Fruit fly (Drosophila melanogaster) whole organism, larva: ENCODE data around the gene CG5521.

Source experiments
- noc ChIP-seq: fragments of 200-800 bp; sonication (Bioruptor generic); optimal IDR thresholded peaks from 3 replicates; lab custom pipeline; 2019; ENCODE audit warnings: missing biosample characterization, mild to moderate bottlenecking, missing genetic modification characterization, moderate library complexity

CG5521 gene

DNA sequence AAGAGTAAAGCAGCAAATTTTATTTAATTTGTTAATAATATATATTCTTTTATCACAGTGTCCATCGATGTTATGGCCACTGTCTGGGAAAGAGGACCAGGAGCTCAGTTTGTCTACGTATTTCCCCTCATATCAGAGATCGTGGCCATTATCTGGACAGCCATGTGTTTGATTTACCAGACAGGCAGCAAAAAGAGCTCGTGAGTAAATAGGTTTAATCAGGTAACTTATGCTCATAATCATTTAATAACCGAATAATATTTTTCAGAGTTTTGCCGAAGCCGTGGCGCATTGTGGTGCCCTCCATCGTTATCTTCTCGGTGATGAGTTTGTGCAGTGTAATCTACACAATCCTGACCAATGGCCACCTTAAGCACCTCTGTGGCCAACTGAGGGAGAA, 17.7 kb downstream of the CG5521 start:
- TF ChIP-seq noc = peak; percentile 64

DNA sequence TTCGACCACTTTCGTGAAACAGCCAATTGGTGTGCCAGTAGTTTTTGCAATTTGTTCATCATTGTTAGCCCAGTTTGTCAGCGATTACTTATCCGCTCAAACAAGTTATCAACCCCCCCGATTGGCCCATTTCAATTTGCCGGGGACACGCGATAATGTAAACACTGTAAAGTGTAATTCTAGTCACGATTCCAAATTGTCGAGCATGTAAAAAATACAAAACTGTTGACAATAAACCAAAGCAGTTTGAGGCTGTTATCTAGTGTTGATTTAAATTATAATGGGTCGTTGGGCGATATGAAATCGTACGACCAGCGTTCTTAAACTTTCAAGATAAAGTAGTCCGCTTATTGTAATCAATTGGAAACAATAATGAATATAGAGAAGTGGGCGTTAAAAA, 20.7 kb downstream of the CG5521 start:
- TF ChIP-seq noc = no peak

DNA sequence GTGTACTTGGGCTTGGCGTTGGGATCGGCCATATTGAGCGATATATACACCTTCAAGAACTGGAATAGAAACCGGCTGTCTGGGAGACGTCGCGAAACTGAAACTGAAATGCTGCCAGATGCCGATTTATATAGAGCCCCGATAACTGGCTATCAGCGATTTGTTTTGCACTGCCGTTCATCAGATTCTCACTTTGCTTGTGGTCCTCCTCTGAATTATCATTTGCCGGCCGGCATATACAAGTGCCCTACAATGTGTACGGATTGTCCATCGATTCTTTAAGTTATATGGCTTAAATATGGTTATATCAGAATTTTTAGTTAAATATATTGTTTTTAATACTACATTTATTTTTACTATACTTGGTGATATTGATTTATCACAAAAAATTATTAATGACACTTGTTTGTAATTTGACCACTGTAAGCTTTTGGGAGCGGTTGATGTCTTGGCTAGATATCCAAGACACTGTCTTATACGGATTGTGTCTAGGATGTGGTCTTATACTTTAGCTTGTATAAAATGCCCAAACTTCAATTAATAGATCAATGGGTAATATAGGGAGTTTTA, 21.8 kb downstream of the CG5521 start, which contains the start of gene CG31075:
Gene CG31075, minus strand, starts transcription at position 106 of the 570 bp plus-strand sequence.
- peak; percentile 85 for TF ChIP-seq noc

DNA sequence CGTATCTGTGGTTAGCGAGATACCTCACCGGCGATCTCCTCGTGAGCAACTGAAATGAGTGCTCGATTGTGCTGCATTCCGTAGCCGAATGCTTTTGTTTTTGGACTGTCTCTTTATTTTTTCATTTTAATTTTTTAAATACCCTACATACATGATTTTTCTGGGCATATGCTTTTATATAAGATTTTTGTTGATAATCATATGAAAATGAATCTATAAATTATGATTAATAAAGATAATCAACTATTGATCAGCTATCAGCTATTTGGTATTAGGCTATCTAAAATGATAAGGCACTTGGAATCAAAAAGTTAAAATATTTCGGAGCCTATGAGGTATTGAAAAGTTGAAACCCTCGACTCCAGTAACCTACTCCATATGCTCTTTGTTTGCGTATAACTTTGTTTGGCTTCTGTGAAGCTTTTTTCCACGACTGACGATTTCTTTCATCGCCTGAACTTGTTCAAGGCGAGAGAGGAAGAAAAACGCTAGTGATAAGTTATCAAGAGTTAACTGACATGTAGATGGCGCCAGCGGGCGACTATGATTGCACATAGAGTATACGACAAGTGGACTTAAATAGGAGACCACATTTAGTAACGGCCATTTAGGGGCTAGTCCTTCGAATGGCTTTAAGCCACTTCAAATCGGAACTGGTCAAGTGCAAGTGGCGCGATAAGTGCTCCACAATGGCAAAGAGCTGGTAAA, 23.2 kb downstream of the CG5521 start, which contains the start of gene CG31076:
Gene CG31076, minus strand, starts transcription at position 51 of the 708 bp plus-strand sequence.
- TF ChIP-seq noc = peak; percentile 76

DNA sequence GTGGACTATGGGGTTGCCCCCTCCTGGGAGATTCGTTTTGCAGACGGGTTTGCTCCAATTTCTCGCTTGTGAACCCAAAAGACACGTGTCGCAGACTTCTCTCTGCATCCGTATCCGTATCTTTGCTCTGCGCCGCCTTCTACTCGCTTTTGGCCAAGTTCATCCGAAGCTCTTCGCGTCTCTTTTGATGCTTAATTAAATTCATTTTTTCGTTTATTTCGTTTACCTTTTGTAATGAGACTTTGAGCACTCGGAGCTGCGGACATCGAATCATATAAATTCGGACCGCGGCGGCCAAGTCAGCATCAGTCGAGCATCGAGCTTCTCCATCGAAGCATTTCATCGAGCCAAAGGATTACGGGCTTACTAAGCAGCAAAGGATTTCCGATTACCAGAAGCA, 27.8 kb downstream of the CG5521 start, which contains the start of gene TwdlC:
Gene TwdlC, plus strand, starts transcription at position 301 of the 400 bp plus-strand sequence.
- TF ChIP-seq noc = no peak

DNA sequence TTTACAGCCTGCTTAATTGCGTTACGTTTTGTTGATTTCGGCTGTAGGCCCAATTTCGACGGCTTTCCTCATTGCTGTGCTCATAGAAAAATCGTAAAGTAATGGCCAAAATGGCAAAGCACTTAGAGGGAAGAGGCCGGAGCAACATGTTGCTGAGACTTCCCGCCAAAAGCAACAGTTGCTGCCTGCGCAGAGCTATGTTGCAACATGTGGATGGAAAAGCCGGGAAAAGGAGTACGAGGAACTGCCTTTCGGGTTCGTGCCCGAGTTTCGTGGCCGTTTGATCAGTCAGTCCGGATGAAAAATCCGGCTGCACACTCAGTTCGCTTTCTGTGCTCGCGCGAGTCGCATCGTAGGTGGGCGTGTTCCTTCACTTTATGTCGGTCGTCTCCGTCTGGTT, 29.9 kb downstream of the CG5521 start, which contains the start of gene RYa-R:
Gene RYa-R, plus strand, starts transcription at position 339 of the 400 bp plus-strand sequence.
- no peak for TF ChIP-seq noc

DNA sequence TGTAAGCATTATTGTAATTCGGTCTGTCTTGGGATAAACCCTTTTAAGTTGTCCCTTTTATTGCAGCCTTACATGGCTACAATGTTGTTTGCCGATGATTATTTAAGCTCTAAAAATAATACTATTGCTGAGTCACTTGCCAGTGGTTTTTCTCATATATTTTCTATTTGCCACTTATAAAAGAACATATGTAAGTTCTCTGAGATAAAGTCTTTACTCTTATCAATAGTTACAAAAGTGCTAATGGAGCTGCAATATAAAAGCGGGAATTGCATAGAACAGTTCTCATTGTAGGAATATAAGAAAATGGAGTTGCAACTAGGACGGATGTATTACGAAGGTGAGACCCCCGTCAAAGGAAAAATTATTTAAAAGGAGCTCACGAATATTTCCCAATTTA, 32.7 kb downstream of the CG5521 start, which contains the start of gene CG31077:
Gene CG31077, plus strand, starts transcription at position 301 of the 400 bp plus-strand sequence.
- TF ChIP-seq noc = no peak

DNA sequence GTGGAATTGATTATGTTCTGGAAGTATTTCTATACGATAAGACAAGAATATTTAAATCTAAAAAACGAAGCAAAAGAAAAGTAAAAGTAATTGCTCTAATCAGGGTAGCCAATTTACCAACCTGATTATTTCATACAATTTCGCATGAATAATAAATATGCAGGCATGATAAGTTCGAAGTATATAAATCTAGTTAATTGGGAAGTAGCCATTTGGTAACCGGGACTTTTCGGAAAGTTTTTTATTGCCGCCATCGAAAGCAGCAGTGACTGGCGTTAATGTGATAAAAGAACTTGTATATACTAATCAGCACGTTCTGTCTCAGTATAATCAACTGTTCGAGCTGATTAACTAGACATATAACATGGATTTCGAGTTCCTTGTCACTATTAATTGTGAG, 36.1 kb downstream of the CG5521 start:
- TF ChIP-seq noc = peak; percentile 90

DNA sequence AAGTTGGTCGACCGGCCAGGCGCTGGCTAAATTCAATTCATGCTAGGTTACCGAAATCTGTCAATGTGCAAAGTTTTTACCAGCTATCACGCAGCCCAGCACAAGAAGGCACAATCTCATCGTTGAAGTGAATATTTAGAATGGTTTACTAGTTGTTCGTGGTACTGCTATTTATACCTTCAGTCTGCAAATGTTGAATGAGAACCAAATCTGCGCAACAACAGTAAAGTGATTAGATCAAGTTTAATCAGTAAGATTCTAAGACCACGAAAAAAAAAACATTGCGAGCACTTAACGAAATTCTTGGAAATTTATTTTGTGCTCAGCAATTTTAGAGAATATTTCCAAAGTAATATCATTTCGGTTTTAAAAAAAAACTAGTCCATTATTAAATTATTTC, 38.6 kb downstream of the CG5521 start, which contains the start of gene CG6296:
Gene CG6296, minus strand, starts transcription at position 132 of the 400 bp plus-strand sequence.
- no peak for TF ChIP-seq noc

DNA sequence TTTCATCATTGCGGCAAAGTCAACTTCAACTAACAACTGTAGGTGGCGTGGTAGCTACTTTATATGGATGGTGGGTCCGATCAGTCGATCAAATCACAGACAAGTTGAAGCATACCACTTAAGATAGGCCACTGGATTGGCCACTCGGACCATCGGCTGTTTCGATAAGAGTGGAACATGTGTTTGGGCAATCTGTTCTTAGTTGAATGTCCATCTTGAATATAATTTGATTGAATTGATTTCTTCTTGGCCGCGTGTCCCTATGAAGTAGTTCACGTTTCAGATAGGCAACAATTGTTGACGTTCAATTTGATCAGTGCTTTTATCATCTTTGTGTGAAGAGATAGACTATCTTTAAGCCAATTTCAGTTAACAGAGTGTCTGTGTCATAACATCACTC, 40.3 kb downstream of the CG5521 start, which contains the start of gene CG6295:
Gene CG6295, minus strand, starts transcription at position 34 of the 400 bp plus-strand sequence.
- no peak for TF ChIP-seq noc

DNA sequence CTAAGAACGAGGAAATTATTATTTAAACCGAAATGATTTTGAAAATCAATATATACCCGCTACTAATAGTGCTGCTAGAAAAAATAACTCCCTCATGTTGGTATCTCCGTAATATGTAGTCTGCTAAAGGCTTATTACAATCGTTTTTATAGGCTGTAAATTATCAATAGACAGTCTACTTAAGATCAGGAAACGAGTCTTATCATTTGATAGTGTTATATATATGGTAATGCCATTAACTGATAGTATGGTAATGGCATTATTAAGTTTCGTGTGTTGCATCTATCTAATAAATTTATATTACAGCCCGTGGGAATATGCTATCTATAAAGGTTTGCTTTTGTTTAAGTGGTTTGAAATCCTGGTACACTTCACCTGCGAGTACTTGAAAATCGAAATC, 51.5 kb downstream of the CG5521 start, which contains the start of gene CG17192:
Gene CG17192, minus strand, starts transcription at position 101 of the 400 bp plus-strand sequence.
- no peak for TF ChIP-seq noc

DNA sequence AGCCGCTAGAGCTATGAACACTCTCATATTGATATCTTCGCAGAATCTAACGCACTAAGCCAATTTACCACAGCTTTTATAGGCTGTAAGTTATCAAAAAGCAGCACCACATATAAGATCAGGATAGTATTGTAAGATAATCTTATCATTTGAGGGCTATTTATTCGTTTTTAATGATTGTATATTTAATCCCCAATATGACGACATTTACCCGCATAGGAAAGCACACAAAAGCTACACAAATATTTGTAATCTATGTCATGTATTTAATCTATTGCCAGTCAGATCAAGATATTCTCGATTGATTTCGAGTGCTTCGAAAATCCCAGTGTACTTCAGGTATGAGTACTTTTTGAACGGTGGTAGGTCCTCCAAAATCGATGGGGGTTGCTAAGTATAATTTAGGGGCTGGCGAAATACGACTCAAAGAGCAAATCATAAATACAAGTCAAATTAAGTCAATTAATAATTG, 53.0 kb downstream of the CG5521 start, which contains the start of gene CG17191:
Gene CG17191, minus strand, starts transcription at position 51 of the 472 bp plus-strand sequence.
- TF ChIP-seq noc = peak; percentile 72

DNA sequence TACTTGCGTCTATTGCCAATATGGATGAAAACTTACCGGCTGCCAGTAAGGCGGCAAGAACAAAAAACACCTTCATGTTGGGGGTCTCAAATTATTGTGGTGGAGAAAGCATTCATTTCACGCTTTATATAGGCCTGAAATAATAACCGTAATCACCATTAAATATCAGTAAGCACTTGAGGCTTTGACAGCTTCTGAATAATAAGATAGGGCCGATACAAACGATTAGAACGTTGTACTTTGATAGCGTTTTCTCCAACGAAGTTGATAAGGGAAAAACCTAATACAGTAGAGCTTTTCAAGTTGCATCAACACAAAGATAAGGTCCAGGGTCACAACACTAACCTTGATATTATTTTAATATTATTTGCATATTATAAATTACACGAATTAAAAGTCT, 54.5 kb downstream of the CG5521 start, which contains the start of gene CG6283:
Gene CG6283, minus strand, starts transcription at position 101 of the 400 bp plus-strand sequence.
- TF ChIP-seq noc = no peak

DNA sequence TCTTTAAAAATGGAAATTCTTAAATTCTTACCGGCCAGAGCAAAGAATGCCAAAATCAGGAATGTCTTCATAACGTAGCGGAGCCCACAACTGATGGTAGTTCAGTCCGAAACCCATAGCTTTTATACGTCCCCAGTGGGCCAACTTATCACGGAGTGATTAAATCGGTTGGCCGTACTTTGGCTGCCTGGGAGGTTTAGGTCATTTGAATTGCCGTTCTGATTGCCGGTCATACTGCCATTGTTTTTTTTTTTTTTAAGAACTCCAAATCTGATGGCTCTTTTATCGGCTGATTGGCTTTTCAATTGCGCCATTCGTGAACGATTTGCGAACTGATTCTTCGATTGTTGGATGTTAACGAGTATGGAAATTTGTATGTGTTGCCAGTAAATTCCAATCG, 56.4 kb downstream of the CG5521 start, which contains the start of gene CG6277:
Gene CG6277, minus strand, starts transcription at position 101 of the 400 bp plus-strand sequence.
- TF ChIP-seq noc = no peak

DNA sequence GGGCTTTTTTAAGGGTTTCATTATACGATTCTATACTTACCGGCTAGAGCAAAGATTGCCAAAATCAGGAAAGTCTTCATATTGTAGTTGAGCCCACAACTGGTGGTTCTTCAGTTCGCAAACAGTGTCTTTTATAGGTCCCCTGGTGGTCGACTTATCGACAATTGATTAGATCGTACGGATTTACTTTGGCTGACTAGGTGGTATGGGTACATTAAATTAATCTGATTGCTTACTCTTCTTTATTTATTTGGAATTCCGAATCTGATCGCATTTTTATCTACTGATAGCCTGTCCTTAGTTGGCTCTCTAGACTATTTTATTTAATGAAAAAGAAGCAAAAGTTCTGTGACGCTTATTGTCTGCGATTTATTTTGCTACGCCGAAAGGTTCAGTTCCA, 59.3 kb downstream of the CG5521 start, which contains the start of gene CG6271:
Gene CG6271, minus strand, starts transcription at position 101 of the 400 bp plus-strand sequence.
- TF ChIP-seq noc = no peak
